Worm (Caenorhabditis elegans): Measurements from ENCODE around the gene rsd-2.

rsd-2 gene

ce11 chrIV:13472011-13472410, 68.1 kb downstream of the rsd-2 start, which contains the start of the genes ttbk-8.1 and Y38H8A.4:
Gene ttbk-8.1, plus strand, starts transcription at chrIV:13472311.
Gene Y38H8A.4, minus strand, starts transcription at chrIV:13472376.
- no peak for TF ChIP-seq dmd-4 (tag; optimal IDR thresholded peaks at IDR 0.05; ENCODE audit: borderline replicate concordance)
- no peak for TF ChIP-seq hlh-6 (tag; optimal IDR thresholded peaks at IDR 0.05)
- TF ChIP-seq sox-4 (tag; optimal IDR thresholded peaks at IDR 0.05): no peak
- no peak for TF ChIP-seq K02D7.2 (tag; optimal IDR thresholded peaks at IDR 0.05)
- no peak for TF ChIP-seq hlh-30 (tag; optimal IDR thresholded peaks at IDR 0.05; ENCODE audit: insufficient read depth)
- no peak for TF ChIP-seq pros-1 (tag; optimal IDR thresholded peaks at IDR 0.05)
- TF ChIP-seq ahr-1 (tag; optimal IDR thresholded peaks at IDR 0.05): no peak
- TF ChIP-seq dve-1 (tag; optimal IDR thresholded peaks at IDR 0.05): no peak
- TF ChIP-seq ceh-45 (GFP tag; IDR thresholded peaks at IDR 0.05): no peak

All from whole organism, late embryonic.